Worm (Caenorhabditis elegans): ENCODE results near the gene pud-3.

The pud-3 gene

DNA sequence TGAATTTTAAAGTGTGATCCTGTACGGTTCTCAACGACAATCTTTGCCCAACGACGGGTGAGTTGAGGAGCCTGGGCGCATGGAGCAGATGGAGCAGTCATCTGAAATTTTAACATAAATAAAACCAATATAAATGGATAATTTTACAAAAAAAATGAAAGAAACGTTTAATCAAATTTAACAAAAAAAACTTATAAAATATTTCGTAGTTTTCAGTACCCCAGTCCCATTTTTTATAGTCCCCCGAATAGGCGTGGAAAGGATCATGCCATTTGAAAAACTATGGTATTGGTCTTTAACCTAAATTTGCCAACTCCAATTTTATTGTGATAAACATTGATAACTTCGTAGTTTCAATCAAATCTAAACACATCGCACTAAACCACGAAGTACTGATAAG lies at the start of gene pud-3:
TSS of gene pud-3 (minus strand) at position 101 of the 400 bp plus-strand sequence.
- TF ChIP-seq ceh-24 (tag; optimal IDR thresholded peaks at IDR 0.05) (no peak), tbx-2 (tag; optimal IDR thresholded peaks at IDR 0.05) (no peak), unc-42 (tag; optimal IDR thresholded peaks at IDR 0.05) (no peak), ceh-22 (tag; optimal IDR thresholded peaks at IDR 0.05) (no peak), fkh-6 (tag; optimal IDR thresholded peaks at IDR 0.05) (no peak), pha-2 (tag; optimal IDR thresholded peaks at IDR 0.05) (no peak), ztf-16 (tag; optimal IDR thresholded peaks at IDR 0.05) (no peak), dmd-4 (tag; optimal IDR thresholded peaks at IDR 0.05; ENCODE audit: borderline replicate concordance) (no peak), ceh-30 (tag; optimal IDR thresholded peaks at IDR 0.05) (no peak)

DNA sequence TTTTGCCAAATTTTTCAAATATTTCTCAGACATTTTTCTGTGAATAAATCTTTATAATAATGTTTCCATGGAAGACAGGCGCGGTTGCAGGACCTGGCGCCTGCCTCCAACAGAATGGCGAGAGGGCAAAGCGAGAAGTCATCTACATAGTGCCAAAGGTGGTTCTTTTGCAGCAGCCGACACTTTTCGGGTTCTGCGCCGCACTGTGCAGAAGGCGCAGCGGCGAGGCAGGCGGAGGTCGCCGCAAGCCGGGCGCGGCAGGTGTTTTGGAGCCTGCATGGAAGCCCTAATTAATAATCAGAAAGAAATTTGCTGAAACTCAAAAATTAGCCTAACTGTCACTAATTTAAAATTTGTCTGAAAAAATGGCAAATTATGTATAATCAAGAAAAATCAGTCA lies 18.6 kb upstream of the pud-3 start:
- TF ChIP-seq ceh-18 (tag; optimal IDR thresholded peaks at IDR 0.05) (no peak), sox-4 (tag; optimal IDR thresholded peaks at IDR 0.05) (no peak), tbx-7 (tag; optimal IDR thresholded peaks at IDR 0.05) (no peak), lim-6 (tag; optimal IDR thresholded peaks at IDR 0.05) (no peak), pat-9 (tag; optimal IDR thresholded peaks at IDR 0.05) (no peak), hlh-6 (tag; optimal IDR thresholded peaks at IDR 0.05) (no peak), madf-2 (tag; optimal IDR thresholded peaks at IDR 0.05) (no peak), unc-55 (GFP tag; optimal IDR thresholded peaks at IDR 0.05) (no peak), ceh-48 (tag; optimal IDR thresholded peaks at IDR 0.05) (no peak), ceh-19 (GFP tag; optimal IDR thresholded peaks at IDR 0.05) (no peak), hlh-8 (tag; optimal IDR thresholded peaks at IDR 0.05) (no peak)

DNA sequence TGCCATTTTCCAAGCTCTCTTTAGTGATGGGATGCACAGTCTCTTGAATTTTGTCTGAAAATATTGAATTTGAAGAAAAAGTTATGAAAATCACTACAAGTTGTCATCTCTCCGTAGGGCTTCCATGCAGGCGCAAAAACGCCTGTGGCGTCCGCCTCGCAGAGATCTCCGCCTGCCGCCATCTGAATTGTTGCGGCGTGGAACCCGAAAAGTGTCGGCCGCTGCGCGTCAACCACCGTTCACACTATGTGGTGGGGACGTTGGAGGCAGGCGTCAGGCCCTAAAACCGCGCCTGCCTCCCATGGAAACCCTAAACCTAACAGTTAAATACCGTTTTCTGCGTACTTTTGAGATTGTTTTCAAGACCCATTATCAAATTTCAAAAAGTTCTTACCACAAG lies 17.1 kb upstream of the pud-3 start:
- TF ChIP-seq unc-3 (GFP tag; conservative IDR thresholded peaks at IDR 0.05) (no peak), unc-3 (tag; optimal IDR thresholded peaks at IDR 0.05) (no peak), nhr-232 (tag; optimal IDR thresholded peaks at IDR 0.05) (no peak), elt-4 (tag; optimal IDR thresholded peaks at IDR 0.05) (no peak), sox-4 (tag; optimal IDR thresholded peaks at IDR 0.05) (no peak), hlh-6 (tag; optimal IDR thresholded peaks at IDR 0.05) (no peak), ceh-48 (tag; optimal IDR thresholded peaks at IDR 0.05) (no peak), ceh-9 (tag; optimal IDR thresholded peaks at IDR 0.05) (no peak), tbx-2 (tag; optimal IDR thresholded peaks at IDR 0.05) (no peak), hlh-8 (tag; optimal IDR thresholded peaks at IDR 0.05) (no peak), ceh-24 (tag; optimal IDR thresholded peaks at IDR 0.05) (no peak), ceh-18 (tag; optimal IDR thresholded peaks at IDR 0.05) (no peak), pqm-1 (tag; optimal IDR thresholded peaks at IDR 0.05) (no peak)

DNA sequence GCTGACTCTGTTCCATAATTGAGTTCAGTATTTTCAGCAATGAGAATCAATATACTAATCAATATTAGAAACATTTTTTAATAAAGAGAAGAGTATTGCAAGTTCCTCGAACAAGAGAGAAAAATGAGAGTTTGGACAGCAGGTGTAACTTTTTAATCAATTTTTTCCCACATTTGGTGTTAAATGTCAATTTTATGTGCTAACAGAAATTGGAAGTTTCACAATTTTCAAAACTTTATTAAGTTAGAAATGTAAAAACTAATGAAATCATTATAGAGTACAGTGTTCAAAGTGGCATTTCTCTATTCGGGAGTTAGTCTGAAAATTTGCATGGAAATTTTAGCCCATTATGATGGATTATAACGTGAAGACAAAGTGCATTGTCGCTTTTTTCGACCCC lies 16.3 kb upstream of the pud-3 start, which contains the start of gene irld-30:
TSS of gene irld-30 (minus strand) at position 101 of the 400 bp plus-strand sequence.
- TF ChIP-seq ceh-19 (GFP tag; optimal IDR thresholded peaks at IDR 0.05) (no peak), syd-9 (tag; optimal IDR thresholded peaks at IDR 0.05) (no peak), madf-2 (tag; optimal IDR thresholded peaks at IDR 0.05) (no peak)

DNA sequence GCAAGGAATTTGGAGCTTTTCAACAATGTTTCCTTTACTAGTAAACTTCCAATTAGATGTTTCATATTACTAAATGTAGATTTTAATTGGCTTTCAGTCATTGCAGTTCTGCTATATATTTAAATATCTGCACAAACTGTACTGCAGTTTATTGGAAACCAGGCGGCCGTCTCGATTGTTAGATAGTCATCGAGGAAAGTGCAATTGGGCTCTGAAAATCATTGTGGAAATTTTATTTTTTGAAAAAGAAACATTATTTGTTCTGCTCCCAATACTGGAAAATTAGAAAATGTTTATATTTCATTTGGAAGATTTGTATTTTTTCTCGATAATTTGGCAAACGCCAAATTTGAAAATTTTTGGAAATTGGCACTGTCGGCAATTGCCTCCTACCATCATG lies 13.6 kb upstream of the pud-3 start, which contains the start of gene irld-29:
TSS of gene irld-29 (minus strand) at position 101 of the 400 bp plus-strand sequence.
- TF ChIP-seq syd-9 (tag; optimal IDR thresholded peaks at IDR 0.05) (no peak), tbx-2 (tag; optimal IDR thresholded peaks at IDR 0.05) (no peak), ceh-45 (GFP tag; IDR thresholded peaks at IDR 0.05) (no peak), hlh-15 (tag; optimal IDR thresholded peaks at IDR 0.05) (no peak), fkh-10 (GFP tag; optimal IDR thresholded peaks at IDR 0.05) (no peak), unc-86 (tag; optimal IDR thresholded peaks at IDR 0.05) (no peak), ceh-31 (tag; optimal IDR thresholded peaks at IDR 0.05) (no peak), pqm-1 (tag; optimal IDR thresholded peaks at IDR 0.05) (no peak), madf-2 (tag; optimal IDR thresholded peaks at IDR 0.05) (no peak), hlh-13 (GFP tag; optimal IDR thresholded peaks at IDR 0.05) (no peak), dmd-4 (tag; optimal IDR thresholded peaks at IDR 0.05; ENCODE audit: borderline replicate concordance) (no peak)

DNA sequence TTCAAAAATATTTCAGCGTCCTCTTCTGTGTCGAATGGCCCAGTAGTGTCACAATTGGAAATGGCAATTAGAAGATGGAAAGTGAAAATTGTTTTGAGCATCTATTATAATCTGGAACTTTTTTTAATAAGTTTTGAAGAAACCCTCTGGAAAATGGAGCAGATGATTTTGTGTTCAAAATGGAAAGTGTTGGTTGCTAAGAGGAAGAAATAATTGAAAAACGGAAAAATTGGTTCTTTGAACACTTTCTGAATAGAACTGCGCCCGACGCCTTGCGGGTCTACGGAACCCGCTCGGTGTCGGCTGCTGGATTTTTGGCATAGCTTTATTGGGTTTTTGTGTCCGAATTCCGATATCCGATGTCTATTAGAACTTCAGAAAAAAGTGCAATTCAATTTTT lies 11.2 kb upstream of the pud-3 start, which contains the start of gene irld-28:
TSS of gene irld-28 (minus strand) at position 101 of the 400 bp plus-strand sequence.
- no peak for TF ChIP-seq ceh-31 (tag; optimal IDR thresholded peaks at IDR 0.05)
- no peak for TF ChIP-seq F13H6.1 (tag; optimal IDR thresholded peaks at IDR 0.05)

Measured in whole organism, late embryonic.